Worm (Caenorhabditis elegans) whole organism, L4 larva: ENCODE results near the gene sqt-2.

Source experiments
- F26F4.8 ChIP-seq: fragments of 200-800 bp; sonication (Bioruptor generic); conservative IDR thresholded peaks from 2 replicates; pipeline ENCODE4 v1.3.6; 2022; ENCODE audit warnings: missing genetic modification characterization, missing compliant biosample characterization
- F37D6.2 ChIP-seq: sonication (generic microtip); optimal IDR thresholded peaks from 2 replicates; lab custom pipeline; 2016; ENCODE audit warnings: mild to moderate bottlenecking, missing genetic modification characterization, missing compliant biosample characterization
- F44E2.7 ChIP-seq: fragments of 200-800 bp; sonication (Bioruptor generic); IDR thresholded peaks from 2 replicates; pipeline ENCODE4 v2.1.2; 2022; ENCODE audit warnings: missing genetic modification characterization, missing compliant biosample characterization
- T20F7.1 ChIP-seq: fragments of 200-800 bp; sonication (Bioruptor generic); optimal IDR thresholded peaks from 2 replicates; lab custom pipeline; 2018; ENCODE audit warnings: mild to moderate bottlenecking, missing genetic modification characterization, missing compliant biosample characterization
- Y105C5A.15 ChIP-seq: fragments of 200-800 bp; sonication (Bioruptor generic); IDR thresholded peaks from 2 replicates; pipeline ENCODE4 v1.3.6; 2022; ENCODE audit warnings: missing genetic modification characterization, missing compliant biosample characterization
- Y48G9A.11 ChIP-seq: fragments of 200-800 bp; sonication (Bioruptor generic); IDR thresholded peaks from 2 replicates; pipeline ENCODE4 v1.3.6; 2022; ENCODE audit warnings: missing genetic modification reagents, missing genetic modification characterization, missing compliant biosample characterization
- ZK546.5 ChIP-seq, 2 experiments: sonication (generic microtip); optimal IDR thresholded peaks; 2 replicates each; lab custom pipeline; 2017; ENCODE audit warnings: missing biosample characterization in 2 of 2, missing genetic modification characterization in 2 of 2
- aha-1 ChIP-seq: fragments of 150-350 bp; peaks from one replicate; lab custom pipeline; 2014; ENCODE audit warnings: missing biosample characterization, missing genetic modification characterization
- aly-2 ChIP-seq: sonication (generic microtip); optimal IDR thresholded peaks from 2 replicates; lab custom pipeline; 2018; ENCODE audit warnings: missing biosample characterization, missing genetic modification characterization
- arid-1 ChIP-seq: fragments of 200-800 bp; sonication (Bioruptor generic); conservative IDR thresholded peaks from 2 replicates; pipeline ENCODE4 v1.3.6; 2022; ENCODE audit warnings: missing genetic modification reagents, missing genetic modification characterization, missing compliant biosample characterization
- ceh-32 ChIP-seq: sonication (generic microtip); optimal IDR thresholded peaks from 2 replicates; lab custom pipeline; 2016; ENCODE audit warnings: mild to moderate bottlenecking, missing genetic modification characterization, missing compliant biosample characterization; ENCODE audit not compliant: poor library complexity
- ceh-44 ChIP-seq: fragments of 200-800 bp; sonication (Bioruptor generic); IDR thresholded peaks from 2 replicates; pipeline ENCODE4 v1.3.6; 2022; ENCODE audit warnings: missing genetic modification reagents, missing genetic modification characterization, missing compliant biosample characterization
- ceh-82 ChIP-seq: sonication (generic microtip); optimal IDR thresholded peaks from 2 replicates; lab custom pipeline; 2017; ENCODE audit warnings: missing biosample characterization, missing genetic modification characterization
- cey-2 ChIP-seq: sonication (generic microtip); optimal IDR thresholded peaks from 3 replicates; lab custom pipeline; 2017; ENCODE audit warnings: missing genetic modification characterization, mild to moderate bottlenecking, missing compliant biosample characterization, antibody characterized with exemption, borderline replicate concordance; ENCODE audit not compliant: insufficient read depth
- ctbp-1 ChIP-seq: fragments of 200-800 bp; sonication (Bioruptor generic); IDR thresholded peaks from 2 replicates; pipeline ENCODE4 v1.3.6; 2022; ENCODE audit warnings: missing genetic modification reagents, missing genetic modification characterization, missing compliant biosample characterization
- daf-12 ChIP-seq: fragments of 150-350 bp; optimal IDR thresholded peaks from 2 replicates; lab custom pipeline; 2014; ENCODE audit warnings: missing biosample characterization, missing genetic modification reagents, missing genetic modification characterization
- daf-16 ChIP-seq, 3 experiments: sonication (generic microtip); optimal IDR thresholded peaks; 2 replicates each; lab custom pipeline; 2016 to 2017; ENCODE audit warnings: missing genetic modification characterization in 3 of 3, missing genetic modification reagents in 3 of 3, mild to moderate bottlenecking in 2 of 3, missing compliant biosample characterization in 2 of 3, missing biosample characterization in 1 of 3, moderate library complexity in 1 of 3
- daf-8 ChIP-seq: fragments of 200-800 bp; sonication (Bioruptor generic); IDR thresholded peaks from 2 replicates; pipeline ENCODE4 v1.3.6; 2022; ENCODE audit warnings: missing genetic modification characterization, missing compliant biosample characterization
- dmd-6 ChIP-seq: fragments of 200-800 bp; sonication (Bioruptor generic); IDR thresholded peaks from 2 replicates; pipeline ENCODE4 v1.3.6; 2022; ENCODE audit warnings: missing genetic modification reagents, missing genetic modification characterization, missing compliant biosample characterization
- duxl-1 ChIP-seq: sonication (generic microtip); optimal IDR thresholded peaks from 2 replicates; lab custom pipeline; 2016; ENCODE audit warnings: mild to moderate bottlenecking, missing genetic modification characterization, moderate library complexity, missing compliant biosample characterization; ENCODE audit not compliant: poor library complexity
- egl-43 ChIP-seq: fragments of 200-800 bp; sonication (Bioruptor generic); IDR thresholded peaks from 2 replicates; pipeline ENCODE4 v1.3.6; 2022; ENCODE audit warnings: missing genetic modification reagents, missing genetic modification characterization, missing compliant biosample characterization
- fkh-10 ChIP-seq: fragments of 150-350 bp; optimal IDR thresholded peaks from 2 replicates; lab custom pipeline; 2014; ENCODE audit warnings: missing biosample characterization, missing genetic modification reagents, missing genetic modification characterization
- fos-1 ChIP-seq: fragments of 150-350 bp; optimal IDR thresholded peaks from 2 replicates; lab custom pipeline; 2014; ENCODE audit warnings: missing biosample characterization, missing genetic modification characterization
- hif-1 ChIP-seq, 2 experiments: sonication (generic microtip); optimal IDR thresholded peaks; 2 replicates each; lab custom pipeline; 2016 to 2017; ENCODE audit warnings: missing compliant biosample characterization in 2 of 2, missing genetic modification characterization in 2 of 2, missing genetic modification reagents in 2 of 2, missing genotype in 2 of 2, mild to moderate bottlenecking in 1 of 2
- hlh-11 ChIP-seq: fragments of 200-800 bp; sonication (Bioruptor generic); optimal IDR thresholded peaks from 2 replicates; lab custom pipeline; 2018; ENCODE audit warnings: mild to moderate bottlenecking, missing genetic modification characterization, missing compliant biosample characterization
- hlh-30 ChIP-seq: sonication (generic microtip); optimal IDR thresholded peaks from 2 replicates; lab custom pipeline; 2017; ENCODE audit warnings: antibody characterized with exemption, mild to moderate bottlenecking, missing genetic modification characterization, missing compliant biosample characterization; ENCODE audit not compliant: insufficient read depth
- hmg-1.1 ChIP-seq: fragments of 200-800 bp; sonication (Bioruptor generic); IDR thresholded peaks from 2 replicates; pipeline ENCODE4 v1.3.6; 2022; ENCODE audit warnings: missing genetic modification reagents, missing genetic modification characterization, missing compliant biosample characterization
- lin-1 ChIP-seq: fragments of 200-800 bp; sonication (Bioruptor generic); IDR thresholded peaks from 2 replicates; pipeline ENCODE4 v1.3.6; 2022; ENCODE audit warnings: missing genetic modification reagents, missing genetic modification characterization, missing compliant biosample characterization
- lin-13 ChIP-seq: fragments of 150-350 bp; optimal IDR thresholded peaks from 2 replicates; lab custom pipeline; 2014; ENCODE audit warnings: missing biosample characterization, missing genetic modification reagents, missing genetic modification characterization
- lin-15B ChIP-seq: fragments of 150-350 bp; sonication (generic microtip); optimal IDR thresholded peaks from 3 replicates; lab custom pipeline; 2014; ENCODE audit warnings: missing biosample characterization, missing genetic modification characterization
- lin-38 ChIP-seq: fragments of 200-800 bp; sonication (Bioruptor generic); IDR thresholded peaks from 2 replicates; pipeline ENCODE4 v1.3.6; 2022; ENCODE audit warnings: missing genetic modification reagents, missing genetic modification characterization, missing compliant biosample characterization
- lin-39 ChIP-seq: fragments of 150-350 bp; optimal IDR thresholded peaks from 2 replicates; lab custom pipeline; 2014; ENCODE audit warnings: missing biosample characterization, missing genetic modification reagents, missing genetic modification characterization
- lir-3 ChIP-seq: sonication (generic microtip); optimal IDR thresholded peaks from 2 replicates; lab custom pipeline; 2016; ENCODE audit warnings: mild to moderate bottlenecking, missing genetic modification characterization, missing compliant biosample characterization
- mdt-29 ChIP-seq: fragments of 200-800 bp; sonication (Bioruptor generic); IDR thresholded peaks from 2 replicates; pipeline ENCODE4 v1.3.6; 2022; ENCODE audit warnings: missing genetic modification reagents, missing genetic modification characterization, missing compliant biosample characterization
- mep-1 ChIP-seq: fragments of 150-350 bp; sonication (generic microtip); optimal IDR thresholded peaks from 3 replicates; lab custom pipeline; 2014; ENCODE audit warnings: missing biosample characterization, missing genetic modification characterization
- mes-2 ChIP-seq: sonication (generic microtip); optimal IDR thresholded peaks from 2 replicates; lab custom pipeline; 2016; ENCODE audit warnings: missing genotype, mild to moderate bottlenecking, missing genetic modification characterization, missing compliant biosample characterization; ENCODE audit not compliant: poor library complexity, severe bottlenecking
- nhr-102 ChIP-seq: sonication (generic microtip); optimal IDR thresholded peaks from 2 replicates; lab custom pipeline; 2016; ENCODE audit warnings: mild to moderate bottlenecking, missing genetic modification characterization, moderate library complexity, missing compliant biosample characterization
- nhr-111 ChIP-seq: fragments of 200-800 bp; sonication (Bioruptor generic); optimal IDR thresholded peaks from 2 replicates; lab custom pipeline; 2018; ENCODE audit warnings: mild to moderate bottlenecking, missing genetic modification characterization, missing compliant biosample characterization
- nhr-41 ChIP-seq: fragments of 200-800 bp; sonication (Bioruptor generic); IDR thresholded peaks from 2 replicates; pipeline ENCODE4 v1.3.6; 2022; ENCODE audit warnings: missing genetic modification reagents, missing genetic modification characterization, missing compliant biosample characterization
- nhr-48 ChIP-seq: sonication (generic microtip); optimal IDR thresholded peaks from 2 replicates; lab custom pipeline; 2016; ENCODE audit warnings: mild to moderate bottlenecking, missing genetic modification characterization, missing compliant biosample characterization
- nhr-6 ChIP-seq: fragments of 150-350 bp; optimal IDR thresholded peaks from 2 replicates; lab custom pipeline; 2014; ENCODE audit warnings: missing biosample characterization, missing genetic modification characterization
- rbr-2 ChIP-seq: sonication (generic microtip); optimal IDR thresholded peaks from 2 replicates; lab custom pipeline; 2016; ENCODE audit warnings: missing genotype, missing genetic modification characterization, missing compliant biosample characterization
- skn-1 ChIP-seq: fragments of 150-350 bp; optimal IDR thresholded peaks from 2 replicates; lab custom pipeline; 2014; ENCODE audit warnings: missing biosample characterization, missing genetic modification characterization
- spr-1 ChIP-seq: sonication (generic microtip); optimal IDR thresholded peaks from 2 replicates; lab custom pipeline; 2016; ENCODE audit warnings: mild to moderate bottlenecking, missing genetic modification characterization, missing compliant biosample characterization
- tra-1 ChIP-seq: fragments of 200-800 bp; sonication (Bioruptor generic); IDR thresholded peaks from 2 replicates; pipeline ENCODE4 v1.3.6; 2022; ENCODE audit warnings: missing genetic modification reagents, missing genetic modification characterization, missing compliant biosample characterization
- unc-130 ChIP-seq: sonication (generic microtip); optimal IDR thresholded peaks from 2 replicates; lab custom pipeline; 2016; ENCODE audit warnings: missing genetic modification reagents, missing genetic modification characterization, missing compliant biosample characterization
- unc-39 ChIP-seq: sonication (generic microtip); optimal IDR thresholded peaks from 2 replicates; lab custom pipeline; 2017; ENCODE audit warnings: missing biosample characterization, missing genetic modification characterization
- unc-62 ChIP-seq, 3 experiments: fragments of 150-350 bp in 1 of 3; sonication (generic microtip); optimal IDR thresholded peaks in 2 of 3; peaks in 1 of 3; 1 replicate in 1 of 3; 2 replicates in 2 of 3; lab custom pipeline; 2014 to 2017; ENCODE audit warnings: missing biosample characterization in 3 of 3, missing genetic modification characterization in 3 of 3, missing genetic modification reagents in 3 of 3, missing genotype in 1 of 3
- zag-1 ChIP-seq: fragments of 150-350 bp; optimal IDR thresholded peaks from 2 replicates; lab custom pipeline; 2014; ENCODE audit warnings: missing biosample characterization, missing genetic modification characterization
- ztf-11 ChIP-seq: fragments of 150-350 bp; optimal IDR thresholded peaks from 2 replicates; lab custom pipeline; 2014; ENCODE audit warnings: missing biosample characterization, missing genetic modification characterization

Gene sqt-2

ce11 chrII:43640-44039 lies 20.5 kb downstream of the sqt-2 start, which contains the start of gene nfyc-1 (continued):
- TF ChIP-seq nhr-41 (no peak), nhr-6 (tag; lab: Kevin White, UChicago) (no peak), duxl-1 (tag; lab: Kevin White, UChicago) (peak; percentile 7), unc-39 (tag; lab: Kevin White, UChicago) (no peak), cey-2 (tag; lab: Kevin White, UChicago) (no peak), ceh-82 (tag; lab: Kevin White, UChicago) (no peak), F37D6.2 (tag; lab: Kevin White, UChicago) (no peak), ZK546.5 (tag; optimal IDR thresholded peaks at IDR 0.05; lab: Kevin White, UChicago) (no peak), F44E2.7 (GFP tag; lab: Robert Waterston, UW) (no peak), aly-2 (tag; lab: Kevin White, UChicago) (no peak), lin-1 (GFP tag; lab: Robert Waterston, UW) (no peak), fos-1 (tag; lab: Kevin White, UChicago) (no peak), mdt-29 (GFP tag; lab: Robert Waterston, UW) (no peak), lin-13 (GFP tag; lab: Kevin White, UChicago) (peak; percentile 63), daf-12 (no peak), hlh-30 (tag; lab: Kevin White, UChicago) (peak; percentile 34), ztf-11 (no peak), T20F7.1 (GFP tag; lab: Kevin White, UChicago) (peak; percentile 63), F26F4.8 (GFP tag; lab: Robert Waterston, UW) (no peak), aha-1 (tag; lab: Kevin White, UChicago) (no peak), lin-39 (no peak), lin-15B (tag; lab: Kevin White, UChicago) (no peak), hmg-1.1 (peak; percentile 52; the same call in 1 of the 2 replicates), lin-38 (GFP tag; lab: Robert Waterston, UW) (peak; percentile 89), mep-1 (tag; lab: Kevin White, UChicago) (peak; percentile 47), hif-1 (tag; optimal IDR thresholded peaks at IDR 0.05; lab: Kevin White, UChicago) (peak in 1 of 2 experiments; percentile 5), dmd-6 (no peak), Y48G9A.11 (GFP tag; lab: Robert Waterston, UW) (no peak), zag-1 (tag; lab: Kevin White, UChicago) (no peak), rbr-2 (tag; lab: Kevin White, UChicago) (peak; percentile 7), hlh-11 (tag; lab: Kevin White, UChicago) (no peak), ctbp-1 (no peak), daf-8 (no peak), egl-43 (no peak), spr-1 (tag; lab: Kevin White, UChicago) (no peak), skn-1 (no peak), lir-3 (no peak), ceh-32 (tag; lab: Kevin White, UChicago) (no peak), fkh-10 (peak; percentile 20), mes-2 (tag; lab: Kevin White, UChicago) (peak; percentile 84), tra-1 (no peak), unc-62 (GFP tag; optimal IDR thresholded peaks at IDR 0.05 in 1 of 2; lab: Kevin White, UChicago) (no peak), unc-62 (tag; optimal IDR thresholded peaks at IDR 0.05; lab: Kevin White, UChicago) (no peak), unc-130 (GFP tag; lab: Kevin White, UChicago) (no peak), ceh-44 (GFP tag; lab: Robert Waterston, UW) (no peak), nhr-102 (tag; lab: Kevin White, UChicago) (no peak), Y105C5A.15 (GFP tag; lab: Robert Waterston, UW) (no peak), nhr-111 (no peak), nhr-48 (no peak), daf-16 (GFP tag; optimal IDR thresholded peaks at IDR 0.05; lab: Kevin White, UChicago) (no peak), daf-16 (tag; optimal IDR thresholded peaks at IDR 0.05; lab: Kevin White, UChicago) (peak; percentile 35), arid-1 (GFP tag; lab: Robert Waterston, UW) (0 out of 2 replicates have a peak, but pooled peaks have one; percentile 34)
